Worm (Caenorhabditis elegans) whole organism, mixed stage, embryonic: ENCODE results near the gene Y38H6C.4.
"Not testable (repeated sequence)": the region's sequence is repeated elsewhere in the genome, so short reads cannot be mapped to it uniquely, and the experiment has no call there.

Experiments
- M03D4.4 ChIP-seq: sonication (generic microtip); optimal IDR thresholded peaks from 2 replicates; lab custom pipeline; 2017; ENCODE audit warnings: mild to moderate bottlenecking, missing genetic modification characterization, missing compliant biosample characterization
- ceh-39 ChIP-seq: fragments of 150-350 bp; optimal IDR thresholded peaks from 2 replicates; lab custom pipeline; 2014; ENCODE audit warnings: missing biosample characterization, missing genetic modification characterization
- ceh-43 ChIP-seq: fragments of 200-800 bp; sonication (Bioruptor generic); optimal IDR thresholded peaks from 2 replicates; lab custom pipeline; 2018; ENCODE audit warnings: mild to moderate bottlenecking, missing genetic modification characterization, moderate library complexity, missing compliant biosample characterization
- ceh-83 ChIP-seq: fragments of 200-800 bp; sonication (Bioruptor generic); optimal IDR thresholded peaks from 2 replicates; lab custom pipeline; 2018; ENCODE audit warnings: mild to moderate bottlenecking, missing genetic modification characterization, missing compliant biosample characterization
- ces-1 ChIP-seq: fragments of 150-350 bp; optimal IDR thresholded peaks from 2 replicates; lab custom pipeline; 2014; ENCODE audit warnings: missing biosample characterization, missing genetic modification reagents, missing genetic modification characterization
- cnd-1 ChIP-seq: fragments of 200-800 bp; sonication (Bioruptor generic); optimal IDR thresholded peaks from 2 replicates; lab custom pipeline; 2018; ENCODE audit warnings: mild to moderate bottlenecking, missing genetic modification characterization, missing compliant biosample characterization
- drap-1 ChIP-seq: fragments of 200-800 bp; sonication (Bioruptor generic); optimal IDR thresholded peaks from 3 replicates; lab custom pipeline; 2018; ENCODE audit warnings: mild to moderate bottlenecking, missing genetic modification characterization, missing compliant biosample characterization
- elt-1 ChIP-seq: sonication (generic microtip); optimal IDR thresholded peaks from 2 replicates; lab custom pipeline; 2017; ENCODE audit warnings: missing genetic modification characterization, mild to moderate bottlenecking, missing compliant biosample characterization, antibody characterized with exemption, moderate library complexity, borderline replicate concordance; ENCODE audit not compliant: insufficient read depth
- flh-1 ChIP-seq: fragments of 200-800 bp; sonication (Bioruptor generic); optimal IDR thresholded peaks from 2 replicates; lab custom pipeline; 2018; ENCODE audit warnings: mild to moderate bottlenecking, missing genetic modification characterization, moderate library complexity, missing compliant biosample characterization
- ham-2 ChIP-seq: fragments of 200-800 bp; sonication (Bioruptor generic); optimal IDR thresholded peaks from 2 replicates; lab custom pipeline; 2018; ENCODE audit warnings: mild to moderate bottlenecking, missing genetic modification characterization, missing compliant biosample characterization
- hlh-1 ChIP-seq: fragments of 150-350 bp; optimal IDR thresholded peaks from 2 replicates; lab custom pipeline; 2014; ENCODE audit warnings: missing biosample characterization, missing genetic modification reagents, missing genetic modification characterization
- lin-13 ChIP-seq: fragments of 150-350 bp; optimal IDR thresholded peaks from 2 replicates; lab custom pipeline; 2014; ENCODE audit warnings: missing biosample characterization, missing genetic modification characterization
- mep-1 ChIP-seq: fragments of 150-350 bp; optimal IDR thresholded peaks from 2 replicates; lab custom pipeline; 2017; ENCODE audit warnings: missing biosample characterization, missing genetic modification reagents, missing genetic modification characterization, inconsistent platforms
- mls-2 ChIP-seq: sonication (generic microtip); optimal IDR thresholded peaks from 2 replicates; lab custom pipeline; 2016; ENCODE audit warnings: mild to moderate bottlenecking, missing genetic modification characterization, moderate library complexity, missing compliant biosample characterization
- nhr-12 ChIP-seq: fragments of 150-350 bp; optimal IDR thresholded peaks from 2 replicates; lab custom pipeline; 2014; ENCODE audit warnings: missing biosample characterization, missing genetic modification characterization
- nhr-2 ChIP-seq: fragments of 150-350 bp; optimal IDR thresholded peaks from 2 replicates; lab custom pipeline; 2014; ENCODE audit warnings: missing biosample characterization, missing genetic modification characterization
- nhr-237 ChIP-seq: fragments of 150-350 bp; optimal IDR thresholded peaks from 2 replicates; lab custom pipeline; 2014; ENCODE audit warnings: missing biosample characterization, missing genetic modification characterization
- nhr-28 ChIP-seq: fragments of 150-350 bp; optimal IDR thresholded peaks from 2 replicates; lab custom pipeline; 2014; ENCODE audit warnings: missing biosample characterization, missing genetic modification characterization
- nhr-76 ChIP-seq: sonication (generic microtip); optimal IDR thresholded peaks from 2 replicates; lab custom pipeline; 2017; ENCODE audit warnings: missing biosample characterization, missing genetic modification characterization
- pha-4 ChIP-seq: fragments of 150-350 bp; optimal IDR thresholded peaks from 2 replicates; lab custom pipeline; 2018; ENCODE audit warnings: missing biosample characterization, missing genetic modification reagents, missing genetic modification characterization
- sem-2 ChIP-seq: fragments of 200-800 bp; sonication (Bioruptor generic); optimal IDR thresholded peaks from 2 replicates; lab custom pipeline; 2018; ENCODE audit warnings: mild to moderate bottlenecking, missing genetic modification characterization, missing compliant biosample characterization
- sptf-1 ChIP-seq: sonication (generic microtip); optimal IDR thresholded peaks from 2 replicates; lab custom pipeline; 2017; ENCODE audit warnings: mild to moderate bottlenecking, missing genetic modification characterization, moderate library complexity, missing compliant biosample characterization
- unc-120 ChIP-seq: sonication (generic microtip); optimal IDR thresholded peaks from 2 replicates; lab custom pipeline; 2017; ENCODE audit warnings: missing genetic modification characterization, missing compliant biosample characterization; ENCODE audit not compliant: poor library complexity, severe bottlenecking
- unc-39 ChIP-seq: fragments of 150-350 bp; optimal IDR thresholded peaks from 2 replicates; lab custom pipeline; 2014; ENCODE audit warnings: missing biosample characterization, missing genetic modification characterization
- unc-62 ChIP-seq: fragments of 150-350 bp; optimal IDR thresholded peaks from 2 replicates; lab custom pipeline; 2014; ENCODE audit warnings: missing biosample characterization, missing genetic modification reagents, missing genetic modification characterization
- ztf-11 ChIP-seq: fragments of 150-350 bp; optimal IDR thresholded peaks from 2 replicates; lab custom pipeline; 2014; ENCODE audit warnings: missing biosample characterization, missing genetic modification characterization

The Y38H6C.4 gene

DNA sequence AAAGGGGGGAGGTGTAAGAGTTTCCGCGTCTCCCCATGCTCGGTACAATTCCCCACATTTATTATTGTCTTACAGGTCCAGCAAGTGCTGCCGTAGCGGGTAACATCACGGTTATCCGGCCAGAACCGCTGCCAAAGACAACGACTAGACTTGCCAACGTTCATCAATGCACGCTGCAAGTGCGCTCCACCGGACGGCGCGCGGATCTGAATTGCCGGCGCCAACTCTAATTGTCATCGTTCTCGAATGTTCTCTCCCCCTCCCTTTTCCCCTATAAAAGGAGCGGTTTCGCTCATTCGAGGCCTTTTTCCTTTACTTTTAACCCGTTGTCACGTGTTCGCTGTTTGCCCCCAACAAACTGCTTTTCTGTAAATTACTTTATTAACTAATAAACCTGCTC is 8.8 kb upstream of the Y38H6C.4 start, which contains the start of gene Y38H6C.8:
Gene Y38H6C.8, plus strand, starts transcription at position 301 of the 400 bp plus-strand sequence.
- not testable (repeated sequence) for TF ChIP-seq ces-1 (GFP tag; lab: Kevin White, UChicago); mls-2 (tag; lab: Kevin White, UChicago); sem-2 (GFP tag; lab: Kevin White, UChicago)

- no peak for TF ChIP-seq mls-2 (tag; lab: Kevin White, UChicago)
- TF ChIP-seq ceh-39 (tag; lab: Kevin White, UChicago) = no peak
Measured at ce11 chrV:20509427-20509826, 4.5 kb upstream of the Y38H6C.4 start.

ce11 chrV:20506542-20506941 is 1.6 kb upstream of the Y38H6C.4 start:
- no peak for TF ChIP-seq lin-13 (tag; lab: Kevin White, UChicago)
- no peak for TF ChIP-seq mep-1
- no peak for TF ChIP-seq nhr-2 (tag; lab: Kevin White, UChicago)
- no peak for TF ChIP-seq nhr-28 (tag; lab: Kevin White, UChicago)

ce11 chrV:20500405-20500804 is 4.5 kb downstream of the Y38H6C.4 start, which contains the start of gene dct-14:
Gene dct-14 (minus strand): TSS chrV:20500505.
- TF ChIP-seq sem-2 (GFP tag; lab: Kevin White, UChicago) = no peak
- no peak for TF ChIP-seq nhr-12
- no peak for TF ChIP-seq ztf-11 (tag; lab: Kevin White, UChicago)
- no peak for TF ChIP-seq unc-120 (tag; lab: Kevin White, UChicago)
- no peak for TF ChIP-seq ceh-39 (tag; lab: Kevin White, UChicago)
- no peak for TF ChIP-seq cnd-1
- no peak for TF ChIP-seq sptf-1
- no peak for TF ChIP-seq M03D4.4 (tag; lab: Kevin White, UChicago)
- no peak for TF ChIP-seq nhr-237 (tag; lab: Kevin White, UChicago)
- TF ChIP-seq nhr-76 = no peak
- TF ChIP-seq elt-1 (tag; lab: Kevin White, UChicago) = no peak
- TF ChIP-seq unc-62 (GFP tag; lab: Kevin White, UChicago) = no peak
- TF ChIP-seq unc-39 (tag; lab: Kevin White, UChicago) = no peak
- TF ChIP-seq nhr-28 (tag; lab: Kevin White, UChicago) = no peak
- TF ChIP-seq ham-2 = no peak
- no peak for TF ChIP-seq pha-4 (tag; lab: Kevin White, UChicago)
- TF ChIP-seq lin-13 (tag; lab: Kevin White, UChicago) = no peak

DNA sequence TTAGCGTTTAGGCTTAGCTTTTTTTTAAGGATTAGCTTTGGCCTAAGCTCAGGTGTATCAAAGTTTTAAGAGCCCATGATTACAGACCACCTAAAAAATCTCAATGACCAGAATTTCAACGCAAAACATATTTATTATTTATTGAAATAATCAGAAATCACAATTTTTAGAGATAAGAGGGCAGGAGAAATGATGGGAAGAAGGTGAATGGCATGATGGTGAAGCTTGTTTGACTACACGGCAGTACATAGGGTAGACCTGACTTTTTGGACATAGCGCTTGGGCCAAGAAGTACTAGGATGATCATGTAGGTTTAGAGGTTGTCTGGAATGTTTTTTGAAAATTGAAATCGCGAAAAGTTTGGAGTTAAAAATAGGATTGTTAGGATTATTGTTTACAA is 5.3 kb downstream of the Y38H6C.4 start:
- TF ChIP-seq flh-1 (GFP tag; lab: Kevin White, UChicago) (no peak), ceh-83 (GFP tag; lab: Kevin White, UChicago) (no peak), ham-2 (no peak), ceh-39 (tag; lab: Kevin White, UChicago) (no peak), nhr-12 (no peak), drap-1 (GFP tag; lab: Kevin White, UChicago) (no peak), unc-39 (tag; lab: Kevin White, UChicago) (no peak)
- TF ChIP-seq, all 35 proteins: peak for 0

- no peak for TF ChIP-seq ceh-43 (GFP tag; lab: Kevin White, UChicago)
- no peak for TF ChIP-seq nhr-76
- no peak for TF ChIP-seq flh-1 (GFP tag; lab: Kevin White, UChicago)
- TF ChIP-seq M03D4.4 (tag; lab: Kevin White, UChicago) = no peak
- no peak for TF ChIP-seq drap-1 (GFP tag; lab: Kevin White, UChicago)
- no peak for TF ChIP-seq nhr-12
- no peak for TF ChIP-seq ham-2
- TF ChIP-seq sem-2 (GFP tag; lab: Kevin White, UChicago) = no peak
- TF ChIP-seq nhr-28 (tag; lab: Kevin White, UChicago) = no peak
- TF ChIP-seq unc-62 (GFP tag; lab: Kevin White, UChicago) = no peak
- TF ChIP-seq nhr-2 (tag; lab: Kevin White, UChicago) = no peak
- TF ChIP-seq elt-1 (tag; lab: Kevin White, UChicago) = no peak
- TF ChIP-seq, all 35 proteins: peak for 0
Measured at ce11 chrV:20498980-20499379, 5.9 kb downstream of the Y38H6C.4 start, which contains the start of gene dct-16. Gene dct-16 (minus strand): TSS chrV:20499057.

DNA sequence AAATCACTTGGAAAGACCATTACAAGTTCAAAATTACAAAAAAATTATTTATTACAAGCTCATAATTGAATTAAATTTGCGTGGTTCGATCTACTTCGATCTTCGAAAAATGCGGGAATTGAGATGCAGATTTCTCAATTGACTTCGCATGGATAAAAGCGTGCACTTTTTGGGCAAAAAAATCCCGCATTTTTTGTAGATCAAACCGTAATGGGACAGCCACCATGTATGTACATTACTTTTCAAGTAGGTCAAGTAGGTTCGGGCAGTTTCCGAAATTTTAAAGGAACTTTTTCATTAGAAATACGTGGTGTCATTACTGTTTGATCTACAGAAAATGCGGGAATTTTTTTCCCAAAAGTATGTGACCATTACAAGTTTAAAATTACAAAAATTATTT is 7.4 kb downstream of the Y38H6C.4 start:
- TF ChIP-seq ces-1 (GFP tag; lab: Kevin White, UChicago) (no peak), pha-4 (tag; lab: Kevin White, UChicago) (no peak), hlh-1 (no peak), nhr-28 (tag; lab: Kevin White, UChicago) (no peak), elt-1 (tag; lab: Kevin White, UChicago) (no peak)
- TF ChIP-seq, all 35 proteins: peak for 0
